Worm (Caenorhabditis elegans) whole organism, L3 larva: Measurements from ENCODE around the gene mccc-1.

Experiments used
- ama-1 ChIP-seq: fragments of 150-350 bp; optimal IDR thresholded peaks from 2 replicates; lab custom pipeline; 2018
- ceh-16 ChIP-seq: sonication (generic microtip); optimal IDR thresholded peaks from 2 replicates; lab custom pipeline; 2017; ENCODE audit warnings: missing biosample characterization, missing genetic modification characterization
- egl-27 ChIP-seq: sonication (generic microtip); optimal IDR thresholded peaks from 4 replicates; lab custom pipeline; 2017; ENCODE audit warnings: missing biosample characterization, missing genetic modification reagents, missing genetic modification characterization
- jun-1 ChIP-seq: fragments of 150-350 bp; optimal IDR thresholded peaks from 2 replicates; lab custom pipeline; 2014; ENCODE audit warnings: missing biosample characterization, missing genetic modification reagents, missing genetic modification characterization
- lin-15B ChIP-seq: fragments of 150-350 bp; optimal IDR thresholded peaks from 2 replicates; lab custom pipeline; 2014; ENCODE audit warnings: missing biosample characterization, missing genetic modification characterization
- lin-39 ChIP-seq: fragments of 150-350 bp; optimal IDR thresholded peaks from 2 replicates; lab custom pipeline; 2018; ENCODE audit warnings: missing biosample characterization, missing genetic modification reagents, missing genetic modification characterization
- nfya-1 ChIP-seq: sonication (generic microtip); optimal IDR thresholded peaks from 2 replicates; lab custom pipeline; 2017; ENCODE audit warnings: missing genetic modification characterization, mild to moderate bottlenecking, missing compliant biosample characterization, antibody characterized with exemption, moderate library complexity; ENCODE audit not compliant: insufficient read depth
- nhr-25 ChIP-seq: sonication (generic microtip); optimal IDR thresholded peaks from 2 replicates; lab custom pipeline; 2017; ENCODE audit warnings: missing biosample characterization, missing genetic modification characterization
- nhr-67 ChIP-seq: fragments of 150-350 bp; optimal IDR thresholded peaks from 2 replicates; lab custom pipeline; 2014; ENCODE audit warnings: missing biosample characterization, missing genetic modification characterization
- pha-4 ChIP-seq: fragments of 150-350 bp; optimal IDR thresholded peaks from 2 replicates; lab custom pipeline; 2014; ENCODE audit warnings: missing biosample characterization, missing genetic modification reagents, missing genetic modification characterization
- tbx-2 ChIP-seq: sonication (generic microtip); optimal IDR thresholded peaks from 2 replicates; lab custom pipeline; 2016; ENCODE audit warnings: mild to moderate bottlenecking, missing genetic modification characterization, missing compliant biosample characterization
- unc-62 ChIP-seq: fragments of 150-350 bp; sonication (generic microtip); optimal IDR thresholded peaks from 4 replicates; lab custom pipeline; 2014; ENCODE audit warnings: missing biosample characterization, missing genetic modification reagents, missing genetic modification characterization

DNA sequence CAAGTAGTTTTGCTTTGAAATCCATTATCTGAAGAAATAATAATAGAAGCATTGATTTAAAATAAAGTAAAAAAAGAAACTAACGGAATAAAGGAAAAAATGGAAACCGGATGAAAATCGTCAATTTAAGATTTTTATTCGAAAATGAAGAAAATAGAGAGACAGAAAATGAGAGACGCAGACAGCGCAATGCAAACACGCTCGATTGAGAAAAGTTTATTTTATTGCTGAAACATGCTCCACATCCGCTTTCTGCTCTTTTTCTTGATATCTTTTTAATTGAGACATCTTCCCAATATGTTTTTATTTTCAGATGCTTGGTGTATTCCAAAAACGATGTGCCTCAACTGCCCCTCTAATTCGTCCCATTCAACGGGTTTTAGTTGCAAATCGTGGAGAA is at the start of gene mccc-1, which contains the start of gene prp-18:
- TF ChIP-seq lin-39 (tag; lab: Kevin White, UChicago), result peak; percentile 59
- TF ChIP-seq unc-62 (GFP tag; lab: Kevin White, UChicago), result no peak
- no peak for TF ChIP-seq jun-1 (tag; lab: Kevin White, UChicago)
- no peak for TF ChIP-seq nfya-1 (tag; lab: Kevin White, UChicago)
- TF ChIP-seq egl-27 (tag; lab: Kevin White, UChicago), result no peak
- TF ChIP-seq ceh-16, result no peak
- no peak for TF ChIP-seq ama-1 (lab: Kevin White, UChicago)
- no peak for TF ChIP-seq nhr-67
- TF ChIP-seq tbx-2, result no peak
- TF ChIP-seq pha-4 (tag; lab: Kevin White, UChicago), result no peak
- no peak for TF ChIP-seq nhr-25 (tag; lab: Kevin White, UChicago)
- peak; percentile 78 for TF ChIP-seq lin-15B (tag; lab: Kevin White, UChicago)
